Worm (Caenorhabditis elegans) whole organism, early embryonic: ENCODE results near the gene srw-23.

Experiments used
- B0310.2 ChIP-seq: sonication (generic microtip); optimal IDR thresholded peaks from 2 replicates; lab custom pipeline; 2016; ENCODE audit warnings: mild to moderate bottlenecking, missing genetic modification characterization, missing compliant biosample characterization
- F13C5.2 ChIP-seq: sonication (generic microtip); optimal IDR thresholded peaks from 2 replicates; lab custom pipeline; 2017; ENCODE audit warnings: mild to moderate bottlenecking, missing genetic modification characterization, inconsistent platforms, missing compliant biosample characterization
- aly-1 ChIP-seq: sonication (generic microtip); optimal IDR thresholded peaks from 2 replicates; lab custom pipeline; 2016; ENCODE audit warnings: missing genetic modification characterization, missing compliant biosample characterization
- ama-1 ChIP-seq: fragments of 150-350 bp; optimal IDR thresholded peaks from 2 replicates; lab custom pipeline; 2014
- ceh-13 ChIP-seq: fragments of 200-800 bp; sonication (Bioruptor generic); optimal IDR thresholded peaks from 2 replicates; lab custom pipeline; 2018; ENCODE audit warnings: mild to moderate bottlenecking, missing genetic modification characterization, missing compliant biosample characterization
- ceh-36 ChIP-seq: sonication (generic microtip); optimal IDR thresholded peaks from 2 replicates; lab custom pipeline; 2016; ENCODE audit warnings: missing genetic modification characterization, inconsistent platforms, missing compliant biosample characterization
- ets-7 ChIP-seq: sonication (generic microtip); optimal IDR thresholded peaks from 2 replicates; lab custom pipeline; 2016; ENCODE audit warnings: missing genotype, missing genetic modification characterization, missing compliant biosample characterization
- flt-1 ChIP-seq: fragments of 200-800 bp; sonication (Bioruptor generic); IDR thresholded peaks from 2 replicates; pipeline ENCODE4 v1.3.6; 2022; ENCODE audit warnings: missing genetic modification characterization, missing compliant biosample characterization
- hmbx-1 ChIP-seq: sonication (generic microtip); optimal IDR thresholded peaks from 2 replicates; lab custom pipeline; 2016; ENCODE audit warnings: mild to moderate bottlenecking, missing genetic modification characterization, missing compliant biosample characterization
- hmg-4 ChIP-seq: fragments of 200-800 bp; sonication (Bioruptor generic); optimal IDR thresholded peaks from 2 replicates; lab custom pipeline; 2018; ENCODE audit warnings: mild to moderate bottlenecking, missing genetic modification characterization, missing compliant biosample characterization
- hnd-1 ChIP-seq: sonication (generic microtip); optimal IDR thresholded peaks from 2 replicates; lab custom pipeline; 2016; ENCODE audit warnings: missing genetic modification characterization, missing compliant biosample characterization
- pes-1 ChIP-seq: fragments of 200-800 bp; sonication (Bioruptor generic); IDR thresholded peaks from 2 replicates; pipeline ENCODE4 v1.3.6; 2022; ENCODE audit warnings: missing genetic modification reagents, missing genetic modification characterization, missing compliant biosample characterization
- scrt-1 ChIP-seq: fragments of 200-800 bp; sonication (Bioruptor generic); IDR thresholded peaks from 2 replicates; pipeline ENCODE4 v1.3.6; 2022; ENCODE audit warnings: missing genetic modification characterization, missing compliant biosample characterization
- sea-1 ChIP-seq: fragments of 200-800 bp; sonication (Bioruptor generic); conservative IDR thresholded peaks from 2 replicates; pipeline ENCODE4 v1.3.6; 2022; ENCODE audit warnings: missing genetic modification characterization, missing compliant biosample characterization
- tbx-11 ChIP-seq: fragments of 200-800 bp; sonication (Bioruptor generic); IDR thresholded peaks from 2 replicates; pipeline ENCODE4 v1.3.6; 2022; ENCODE audit warnings: missing genetic modification characterization, missing compliant biosample characterization
- tbx-37 ChIP-seq: fragments of 200-800 bp; sonication (Bioruptor generic); conservative IDR thresholded peaks from 2 replicates; pipeline ENCODE4 v1.3.6; 2022; ENCODE audit warnings: missing genetic modification reagents, missing genetic modification characterization, missing compliant biosample characterization
- tra-4 ChIP-seq: sonication (generic microtip); optimal IDR thresholded peaks from 2 replicates; lab custom pipeline; 2017; ENCODE audit warnings: missing genetic modification characterization, missing compliant biosample characterization

Gene srw-23

DNA sequence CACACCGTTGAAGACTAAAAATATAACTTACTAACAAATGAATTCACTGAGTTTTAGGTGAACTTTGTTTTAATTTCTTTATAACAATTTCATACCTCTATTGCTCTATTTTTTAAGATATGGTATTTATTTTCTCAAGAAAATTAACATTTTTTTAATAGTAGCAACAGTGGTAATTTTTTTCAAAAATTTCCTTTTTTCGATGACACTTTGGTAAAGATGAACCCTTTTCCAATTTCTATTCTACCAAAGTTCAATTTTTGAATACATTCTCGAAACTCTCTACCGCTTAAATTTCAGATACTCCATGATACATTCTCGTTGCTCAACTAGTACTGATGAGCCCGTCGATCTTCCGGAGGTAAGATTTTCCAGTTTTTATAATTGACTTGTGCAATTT lies 38.2 kb downstream of the srw-23 start, which contains the start of gene nhr-116:
TSS of gene nhr-116 (plus strand) at position 301 of the 400 bp plus-strand sequence.
- TF ChIP-seq aly-1 (tag; lab: Kevin White, UChicago) (no peak), B0310.2 (tag; lab: Kevin White, UChicago) (no peak), F13C5.2 (tag; lab: Kevin White, UChicago) (no peak), ceh-13 (no peak), ets-7 (tag; lab: Kevin White, UChicago) (no peak), hmbx-1 (no peak), ceh-36 (tag; lab: Kevin White, UChicago) (no peak), pes-1 (GFP tag; lab: Robert Waterston, UW) (no peak), sea-1 (GFP tag; lab: Robert Waterston, UW) (no peak), hnd-1 (no peak), tbx-37 (GFP tag; lab: Robert Waterston, UW) (no peak)

DNA sequence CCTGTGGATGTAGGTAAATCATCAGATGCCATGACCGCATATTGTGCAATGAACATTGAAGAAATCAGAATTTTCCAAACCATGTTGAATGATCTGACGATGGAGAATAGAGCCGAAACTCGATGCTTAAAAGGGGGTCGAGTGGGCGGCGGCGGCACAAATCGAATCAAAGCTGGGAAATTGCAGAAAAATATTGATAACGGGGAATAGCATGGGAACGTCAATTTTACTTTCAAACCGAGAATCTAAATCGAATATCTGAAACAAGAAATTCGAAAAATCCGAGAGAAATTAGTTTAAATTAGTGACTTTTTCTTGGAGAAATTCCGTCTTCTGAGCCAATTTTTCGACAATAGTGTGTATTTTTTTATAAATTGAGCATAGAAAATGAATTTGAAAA lies 42.3 kb downstream of the srw-23 start, which contains the start of gene F09C6.10:
TSS of gene F09C6.10 (minus strand) at position 101 of the 400 bp plus-strand sequence.
- TF ChIP-seq sea-1 (GFP tag; lab: Robert Waterston, UW), result no peak
- TF ChIP-seq aly-1 (tag; lab: Kevin White, UChicago), result no peak
- no peak for TF ChIP-seq F13C5.2 (tag; lab: Kevin White, UChicago)
- TF ChIP-seq ama-1 (lab: Kevin White, UChicago), result no peak
- TF ChIP-seq ets-7 (tag; lab: Kevin White, UChicago), result no peak
- TF ChIP-seq hmbx-1, result no peak
- TF ChIP-seq ceh-36 (tag; lab: Kevin White, UChicago), result no peak
- no peak for TF ChIP-seq tbx-11 (GFP tag; lab: Robert Waterston, UW)
- TF ChIP-seq scrt-1, result no peak
- TF ChIP-seq hnd-1, result no peak
- no peak for TF ChIP-seq pes-1 (GFP tag; lab: Robert Waterston, UW)
- TF ChIP-seq ceh-13, result no peak

DNA sequence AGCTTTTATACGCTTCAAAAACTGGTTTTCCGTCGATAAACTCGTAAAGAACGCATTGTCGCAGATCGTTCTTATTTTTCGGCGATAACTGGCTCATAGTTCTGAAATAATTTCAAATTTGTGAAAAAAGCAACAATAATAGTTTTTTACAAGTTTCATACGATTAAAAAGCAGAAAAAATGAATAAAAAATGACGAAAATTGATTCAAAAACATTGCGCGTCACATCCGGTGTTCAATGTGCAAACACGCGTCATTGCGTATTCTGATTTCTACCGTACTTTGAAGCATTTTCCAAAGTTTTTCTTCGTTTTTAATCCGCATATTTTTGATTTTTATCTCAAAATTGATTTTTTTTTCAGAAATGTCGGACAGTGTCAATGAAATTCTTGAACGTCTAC lies 44.6 kb downstream of the srw-23 start, which contains the start of the genes fbxa-206 and Y102A5C.2:
TSS of gene fbxa-206 (minus strand) at position 101 of the 400 bp plus-strand sequence.
TSS of gene Y102A5C.2 (plus strand) at position 354 of the 400 bp plus-strand sequence.
- TF ChIP-seq ceh-13 (no peak), F13C5.2 (tag; lab: Kevin White, UChicago) (no peak), aly-1 (tag; lab: Kevin White, UChicago) (no peak)

ce11 chrV:16919675-16920074 lies 45.9 kb downstream of the srw-23 start:
- no peak for TF ChIP-seq tbx-11 (GFP tag; lab: Robert Waterston, UW)
- TF ChIP-seq ceh-13, result no peak
- no peak for TF ChIP-seq hmg-4 (GFP tag; lab: Kevin White, UChicago)
- no peak for TF ChIP-seq ceh-36 (tag; lab: Kevin White, UChicago)
- TF ChIP-seq flt-1 (GFP tag; lab: Robert Waterston, UW), result no peak
- TF ChIP-seq ama-1 (lab: Kevin White, UChicago), result no peak
- no peak for TF ChIP-seq aly-1 (tag; lab: Kevin White, UChicago)
- no peak for TF ChIP-seq pes-1 (GFP tag; lab: Robert Waterston, UW)
- TF ChIP-seq F13C5.2 (tag; lab: Kevin White, UChicago), result no peak
- no peak for TF ChIP-seq tbx-37 (GFP tag; lab: Robert Waterston, UW)
- TF ChIP-seq hnd-1, result no peak
- TF ChIP-seq sea-1 (GFP tag; lab: Robert Waterston, UW), result no peak
- TF ChIP-seq hmbx-1, result no peak
- no peak for TF ChIP-seq ets-7 (tag; lab: Kevin White, UChicago)

DNA sequence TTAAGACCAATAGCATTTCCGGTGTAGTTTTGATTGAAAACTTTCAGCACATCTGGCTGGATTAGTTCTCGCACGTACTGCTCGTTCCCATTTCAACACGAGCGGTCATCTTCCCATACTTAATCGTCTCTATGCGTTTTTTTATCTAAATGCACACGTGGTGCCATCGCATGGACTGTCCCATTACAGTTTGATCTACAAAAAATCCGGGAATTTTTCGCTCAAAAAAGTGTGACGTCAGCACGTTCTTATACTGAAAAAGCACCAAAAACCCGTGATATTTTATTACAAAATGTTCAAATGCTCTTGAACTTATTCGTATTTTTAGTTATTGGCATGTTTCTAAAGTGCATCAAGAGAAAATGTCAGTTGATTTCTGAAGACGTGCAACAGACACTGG lies 48.2 kb downstream of the srw-23 start, which contains the start of gene Y102A5C.4:
TSS of gene Y102A5C.4 (plus strand) at position 301 of the 400 bp plus-strand sequence.
- TF ChIP-seq sea-1 (GFP tag; lab: Robert Waterston, UW) (no peak), tra-4 (tag; lab: Kevin White, UChicago) (no peak), B0310.2 (tag; lab: Kevin White, UChicago) (no peak)
